Fruit fly (Drosophila melanogaster) whole organism: ENCODE measurements around the gene CG10702.

ENCODE experiments used
- EcR ChIP-seq, 2 experiments: fragments of >200 bp; optimal IDR thresholded peaks; 2 replicates each; lab custom pipeline; 2017; ENCODE audit warnings: missing biosample characterization in 2 of 2, missing genetic modification characterization in 2 of 2, missing genetic modification reagents in 2 of 2
- psq ChIP-seq: fragments of >200 bp; optimal IDR thresholded peaks from 2 replicates; lab custom pipeline; 2017

DNA sequence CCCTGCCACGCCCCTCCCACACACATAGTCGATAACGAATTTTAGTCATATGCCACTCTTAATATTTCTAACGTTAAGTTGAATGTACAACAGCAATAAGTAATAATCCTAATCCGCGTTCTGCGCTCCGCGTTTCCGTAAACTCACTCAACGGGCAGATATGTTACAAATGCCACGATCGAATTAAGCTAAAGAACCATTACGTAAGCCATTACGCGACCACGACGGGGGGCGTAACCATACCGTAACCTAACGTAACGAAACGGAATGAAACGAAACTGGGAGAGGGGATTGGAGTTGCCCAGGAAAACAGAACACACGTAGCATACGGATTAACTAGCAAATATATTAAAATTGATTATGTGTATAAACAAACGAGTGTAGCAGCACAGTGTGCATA is 11.9 kb downstream of the CG10702 start:
- TF ChIP-seq EcR (GFP tag; optimal IDR thresholded peaks at IDR 0.05; lab: Kevin White, UChicago) (no peak), psq (lab: Kevin White, UChicago) (no peak)
